Worm (Caenorhabditis elegans) whole organism, L3 larva: ENCODE measurements around the gene Y39H10B.2.

ENCODE experiments used
- R02D3.7 ChIP-seq: fragments of 150-350 bp; optimal IDR thresholded peaks from 2 replicates; lab custom pipeline; 2014; ENCODE audit warnings: missing biosample characterization, missing genetic modification characterization
- ZK546.5 ChIP-seq: sonication (generic microtip); optimal IDR thresholded peaks from 2 replicates; lab custom pipeline; 2017; ENCODE audit warnings: missing biosample characterization, missing genetic modification characterization
- aly-2 ChIP-seq: fragments of 150-350 bp; optimal IDR thresholded peaks from 2 replicates; lab custom pipeline; 2014; ENCODE audit warnings: missing biosample characterization, missing genetic modification characterization
- ceh-28 ChIP-seq: fragments of 150-350 bp; optimal IDR thresholded peaks from 2 replicates; lab custom pipeline; 2014; ENCODE audit warnings: missing biosample characterization, missing genetic modification reagents, missing genetic modification characterization
- ceh-82 ChIP-seq: fragments of 150-350 bp; optimal IDR thresholded peaks from 2 replicates; lab custom pipeline; 2014; ENCODE audit warnings: missing biosample characterization, missing genetic modification characterization
- ceh-9 ChIP-seq: sonication (generic microtip); optimal IDR thresholded peaks from 2 replicates; lab custom pipeline; 2018; ENCODE audit warnings: missing biosample characterization, missing genetic modification characterization
- daf-12 ChIP-seq: fragments of 150-350 bp; optimal IDR thresholded peaks from 2 replicates; lab custom pipeline; 2014; ENCODE audit warnings: missing biosample characterization, missing genetic modification reagents, missing genetic modification characterization
- egl-5 ChIP-seq: fragments of 150-350 bp; optimal IDR thresholded peaks from 2 replicates; lab custom pipeline; 2017; ENCODE audit warnings: missing biosample characterization, missing genetic modification reagents, missing genetic modification characterization, inconsistent platforms
- elt-1 ChIP-seq: fragments of 150-350 bp; optimal IDR thresholded peaks from 2 replicates; lab custom pipeline; 2014; ENCODE audit warnings: missing biosample characterization, missing genetic modification characterization
- fkh-10 ChIP-seq: sonication (generic microtip); optimal IDR thresholded peaks from 2 replicates; lab custom pipeline; 2017; ENCODE audit warnings: missing biosample characterization, missing genetic modification reagents, missing genetic modification characterization
- fkh-2 ChIP-seq: fragments of 150-350 bp; optimal IDR thresholded peaks from 2 replicates; lab custom pipeline; 2014; ENCODE audit warnings: missing biosample characterization, missing genetic modification reagents, missing genetic modification characterization
- fos-1 ChIP-seq: fragments of 150-350 bp; optimal IDR thresholded peaks from 2 replicates; lab custom pipeline; 2014; ENCODE audit warnings: missing biosample characterization, missing genetic modification characterization
- hmg-11 ChIP-seq: sonication (generic microtip); optimal IDR thresholded peaks from 2 replicates; lab custom pipeline; 2016; ENCODE audit warnings: missing genetic modification characterization, missing compliant biosample characterization
- jun-1 ChIP-seq: fragments of 150-350 bp; optimal IDR thresholded peaks from 2 replicates; lab custom pipeline; 2014; ENCODE audit warnings: missing biosample characterization, missing genetic modification reagents, missing genetic modification characterization
- lin-15B ChIP-seq: fragments of 150-350 bp; optimal IDR thresholded peaks from 2 replicates; lab custom pipeline; 2014; ENCODE audit warnings: missing biosample characterization, missing genetic modification characterization
- lin-39 ChIP-seq: fragments of 150-350 bp; optimal IDR thresholded peaks from 2 replicates; lab custom pipeline; 2018; ENCODE audit warnings: missing biosample characterization, missing genetic modification reagents, missing genetic modification characterization
- mdl-1 ChIP-seq: fragments of 150-350 bp; optimal IDR thresholded peaks from 2 replicates; lab custom pipeline; 2014; ENCODE audit warnings: missing biosample characterization, missing genetic modification characterization
- mml-1 ChIP-seq: fragments of 150-350 bp; sonication (generic microtip); optimal IDR thresholded peaks from 3 replicates; lab custom pipeline; 2014; ENCODE audit warnings: missing biosample characterization, missing genetic modification characterization
- nfya-1 ChIP-seq: sonication (generic microtip); optimal IDR thresholded peaks from 2 replicates; lab custom pipeline; 2017; ENCODE audit warnings: missing genetic modification characterization, mild to moderate bottlenecking, missing compliant biosample characterization, antibody characterized with exemption, moderate library complexity; ENCODE audit not compliant: insufficient read depth
- nhr-11 ChIP-seq: fragments of 150-350 bp; optimal IDR thresholded peaks from 2 replicates; lab custom pipeline; 2014; ENCODE audit warnings: missing biosample characterization, missing genetic modification characterization
- nhr-12 ChIP-seq: fragments of 150-350 bp; optimal IDR thresholded peaks from 2 replicates; lab custom pipeline; 2014; ENCODE audit warnings: missing biosample characterization, missing genetic modification characterization
- nhr-23 ChIP-seq: fragments of 150-350 bp; optimal IDR thresholded peaks from 2 replicates; lab custom pipeline; 2014; ENCODE audit warnings: missing biosample characterization, missing genetic modification reagents, missing genetic modification characterization
- nhr-237 ChIP-seq: fragments of 150-350 bp; optimal IDR thresholded peaks from 2 replicates; lab custom pipeline; 2014; ENCODE audit warnings: missing biosample characterization, missing genetic modification characterization
- nhr-25 ChIP-seq: sonication (generic microtip); optimal IDR thresholded peaks from 2 replicates; lab custom pipeline; 2017; ENCODE audit warnings: missing biosample characterization, missing genetic modification characterization
- nhr-76 ChIP-seq: fragments of 150-350 bp; sonication (generic microtip); optimal IDR thresholded peaks from 5 replicates; lab custom pipeline; 2014; ENCODE audit warnings: missing biosample characterization, missing genetic modification characterization
- pha-4 ChIP-seq: fragments of 150-350 bp; optimal IDR thresholded peaks from 2 replicates; lab custom pipeline; 2014; ENCODE audit warnings: missing biosample characterization, missing genetic modification reagents, missing genetic modification characterization
- pqm-1 ChIP-seq: fragments of 150-350 bp; optimal IDR thresholded peaks from 2 replicates; lab custom pipeline; 2017; ENCODE audit warnings: missing biosample characterization, missing genetic modification characterization, inconsistent platforms
- sea-2 ChIP-seq: fragments of 150-350 bp; sonication (generic microtip); optimal IDR thresholded peaks from 4 replicates; lab custom pipeline; 2014; ENCODE audit warnings: missing biosample characterization, missing genetic modification reagents, missing genetic modification characterization
- skn-1 ChIP-seq: fragments of 150-350 bp; optimal IDR thresholded peaks from 2 replicates; lab custom pipeline; 2014; ENCODE audit warnings: missing biosample characterization, missing genetic modification characterization
- snpc-4 ChIP-seq: fragments of 150-350 bp; optimal IDR thresholded peaks from 2 replicates; lab custom pipeline; 2014; ENCODE audit warnings: missing biosample characterization, missing genetic modification characterization
- tbx-2 ChIP-seq: sonication (generic microtip); optimal IDR thresholded peaks from 2 replicates; lab custom pipeline; 2016; ENCODE audit warnings: mild to moderate bottlenecking, missing genetic modification characterization, missing compliant biosample characterization
- unc-39 ChIP-seq: sonication (generic microtip); optimal IDR thresholded peaks from 4 replicates; lab custom pipeline; 2017; ENCODE audit warnings: missing biosample characterization, missing genetic modification characterization
- unc-62 ChIP-seq: fragments of 150-350 bp; sonication (generic microtip); optimal IDR thresholded peaks from 4 replicates; lab custom pipeline; 2014; ENCODE audit warnings: missing biosample characterization, missing genetic modification reagents, missing genetic modification characterization
- zag-1 ChIP-seq: fragments of 150-350 bp; optimal IDR thresholded peaks from 2 replicates; lab custom pipeline; 2014; ENCODE audit warnings: missing biosample characterization, missing genetic modification characterization
- ztf-11 ChIP-seq: fragments of 150-350 bp; optimal IDR thresholded peaks from 2 replicates; lab custom pipeline; 2014; ENCODE audit warnings: missing biosample characterization, missing genetic modification characterization
- ztf-4 ChIP-seq: fragments of 150-350 bp; optimal IDR thresholded peaks from 2 replicates; lab custom pipeline; 2014; ENCODE audit warnings: missing biosample characterization, missing genetic modification characterization

Gene Y39H10B.2

ce11 chrV:3677212-3677611 is 8.6 kb downstream of the Y39H10B.2 start:
- TF ChIP-seq nfya-1 (tag; lab: Kevin White, UChicago) = peak; percentile 29
- no peak for TF ChIP-seq nhr-25 (tag; lab: Kevin White, UChicago)
- TF ChIP-seq egl-5 (tag; lab: Kevin White, UChicago) = peak; percentile 97
- TF ChIP-seq lin-39 (tag; lab: Kevin White, UChicago) = peak; percentile 38

ce11 chrV:3678513-3678912 is 9.9 kb downstream of the Y39H10B.2 start:
- no peak for TF ChIP-seq nhr-23 (tag; lab: Kevin White, UChicago)
- no peak for TF ChIP-seq ZK546.5 (tag; lab: Kevin White, UChicago)
- peak; percentile 73 for TF ChIP-seq nfya-1 (tag; lab: Kevin White, UChicago)
- TF ChIP-seq, all 47 proteins: peak for 1

- TF ChIP-seq nhr-12 = no peak
- no peak for TF ChIP-seq pqm-1 (tag; lab: Kevin White, UChicago)
- TF ChIP-seq ztf-4 = no peak
- no peak for TF ChIP-seq lin-15B (tag; lab: Kevin White, UChicago)
- no peak for TF ChIP-seq nhr-25 (tag; lab: Kevin White, UChicago)
- no peak for TF ChIP-seq hmg-11
- no peak for TF ChIP-seq daf-12
- no peak for TF ChIP-seq ZK546.5 (tag; lab: Kevin White, UChicago)
- no peak for TF ChIP-seq nhr-237 (tag; lab: Kevin White, UChicago)
- TF ChIP-seq elt-1 (tag; lab: Kevin White, UChicago) = no peak
- TF ChIP-seq nfya-1 (tag; lab: Kevin White, UChicago) = no peak
- TF ChIP-seq, all 47 proteins: peak for 0
These were observed 14.0 kb downstream of the Y39H10B.2 start, which contains the start of gene W08A12.3 for ce11 chrV:3682553-3682952. Gene W08A12.3 (plus strand): TSS chrV:3682853.

ce11 chrV:3685790-3686208 is 17.2 kb downstream of the Y39H10B.2 start, which contains the start of gene W08A12.2:
Gene W08A12.2 (minus strand): TSS chrV:3685892.
- TF ChIP-seq mml-1 (no peak), nfya-1 (tag; lab: Kevin White, UChicago) (peak; percentile 21), ceh-82 (tag; lab: Kevin White, UChicago) (no peak)

ce11 chrV:3686292-3686691 is 17.7 kb downstream of the Y39H10B.2 start:
- TF ChIP-seq nhr-25 (tag; lab: Kevin White, UChicago) (no peak), nhr-76 (tag; lab: Kevin White, UChicago) (no peak), zag-1 (tag; lab: Kevin White, UChicago) (no peak), unc-62 (no peak), lin-39 (tag; lab: Kevin White, UChicago) (no peak), skn-1 (no peak), nfya-1 (tag; lab: Kevin White, UChicago) (no peak), mdl-1 (tag; lab: Kevin White, UChicago) (no peak), elt-1 (tag; lab: Kevin White, UChicago) (no peak), ztf-4 (no peak)

- TF ChIP-seq fos-1 (tag; lab: Kevin White, UChicago) = no peak
- TF ChIP-seq R02D3.7 (tag; lab: Kevin White, UChicago) = no peak
- no peak for TF ChIP-seq ztf-4
- TF ChIP-seq aly-2 = no peak
- no peak for TF ChIP-seq fkh-10 (GFP tag; lab: Kevin White, UChicago)
- no peak for TF ChIP-seq nhr-11 (tag; lab: Kevin White, UChicago)
- TF ChIP-seq jun-1 = no peak
- no peak for TF ChIP-seq mdl-1 (tag; lab: Kevin White, UChicago)
- TF ChIP-seq ZK546.5 (tag; lab: Kevin White, UChicago) = no peak
- no peak for TF ChIP-seq ceh-9 (tag; lab: Kevin White, UChicago)
- TF ChIP-seq tbx-2 (tag; lab: Kevin White, UChicago) = no peak
- TF ChIP-seq fkh-2 (tag; lab: Kevin White, UChicago) = no peak
- no peak for TF ChIP-seq unc-39 (tag; lab: Kevin White, UChicago)
- no peak for TF ChIP-seq ceh-28
- TF ChIP-seq nhr-23 (tag; lab: Kevin White, UChicago) = no peak
- TF ChIP-seq ztf-11 (tag; lab: Kevin White, UChicago) = no peak
- no peak for TF ChIP-seq snpc-4
- no peak for TF ChIP-seq pha-4
- no peak for TF ChIP-seq nfya-1 (tag; lab: Kevin White, UChicago)
- TF ChIP-seq sea-2 (GFP tag; lab: Kevin White, UChicago) = no peak
These were observed 18.3 kb downstream of the Y39H10B.2 start, which contains the start of gene unc-132 for ce11 chrV:3686899-3687298. Gene unc-132 (plus strand): TSS chrV:3687106.
